Worm (Caenorhabditis elegans) whole organism, L1 larva: Measurements from ENCODE around the gene R10E12.2.

Experiments used
- C34B4.2 ChIP-seq: sonication (generic microtip); optimal IDR thresholded peaks from 2 replicates; lab custom pipeline; 2017; ENCODE audit warnings: mild to moderate bottlenecking, missing genetic modification characterization, missing compliant biosample characterization
- Y116A8C.19 ChIP-seq: sonication (generic microtip); optimal IDR thresholded peaks from 2 replicates; lab custom pipeline; 2016; ENCODE audit warnings: missing compliant biosample characterization, missing genetic modification characterization, borderline replicate concordance
- alr-1 ChIP-seq: fragments of 200-800 bp; sonication (Bioruptor generic); optimal IDR thresholded peaks from 2 replicates; lab custom pipeline; 2018; ENCODE audit warnings: borderline replicate concordance, mild to moderate bottlenecking, missing genetic modification characterization, missing compliant biosample characterization
- aly-2 ChIP-seq: fragments of 150-350 bp; optimal IDR thresholded peaks from 2 replicates; lab custom pipeline; 2014; ENCODE audit warnings: missing biosample characterization, missing genetic modification characterization
- ama-1 ChIP-seq: fragments of 150-350 bp; optimal IDR thresholded peaks from 2 replicates; lab custom pipeline; 2014
- blmp-1 ChIP-seq: fragments of 150-350 bp; optimal IDR thresholded peaks from 2 replicates; lab custom pipeline; 2014; ENCODE audit warnings: missing biosample characterization, missing genetic modification characterization
- ceh-8 ChIP-seq: fragments of 200-800 bp; sonication (Bioruptor generic); optimal IDR thresholded peaks from 2 replicates; lab custom pipeline; 2018; ENCODE audit warnings: mild to moderate bottlenecking, missing genetic modification characterization, moderate library complexity, missing compliant biosample characterization
- ceh-82 ChIP-seq, 3 experiments: fragments of 150-350 bp in 1 of 3; sonication (generic microtip) in 2 of 3; optimal IDR thresholded peaks; 2 replicates each; lab custom pipeline; 2014 to 2017; ENCODE audit warnings: missing biosample characterization in 3 of 3, missing genetic modification characterization in 3 of 3
- ceh-90 ChIP-seq: sonication (generic microtip); optimal IDR thresholded peaks from 2 replicates; lab custom pipeline; 2016; ENCODE audit warnings: missing genetic modification characterization, missing compliant biosample characterization
- dpl-1 ChIP-seq, 3 experiments: fragments of 150-350 bp in 2 of 3; sonication (generic microtip) in 1 of 3; optimal IDR thresholded peaks; 2 replicates each; lab custom pipeline; 2014 to 2017; ENCODE audit warnings: missing biosample characterization in 3 of 3, missing genetic modification characterization in 3 of 3, missing genetic modification reagents in 3 of 3
- efl-3 ChIP-seq: fragments of 200-800 bp; sonication (Bioruptor generic); optimal IDR thresholded peaks from 2 replicates; lab custom pipeline; 2018; ENCODE audit warnings: mild to moderate bottlenecking, missing genetic modification characterization, missing compliant biosample characterization
- egl-27 ChIP-seq, 2 experiments: fragments of 150-350 bp in 1 of 2; sonication (generic microtip); optimal IDR thresholded peaks; 3 replicates each; lab custom pipeline; 2017 to 2018; ENCODE audit warnings: missing biosample characterization in 2 of 2, missing genetic modification characterization in 2 of 2, missing genetic modification reagents in 2 of 2
- elt-2 ChIP-seq: sonication (generic microtip); optimal IDR thresholded peaks from 2 replicates; lab custom pipeline; 2016; ENCODE audit warnings: missing genetic modification characterization, mild to moderate bottlenecking, inconsistent platforms, missing compliant biosample characterization, missing genetic modification reagents
- elt-3 ChIP-seq, 6 experiments: fragments of 150-350 bp in 1 of 6; sonication (generic microtip); optimal IDR thresholded peaks; 2 replicates each; lab custom pipeline; 2017 to 2018; ENCODE audit warnings: missing biosample characterization in 6 of 6, missing genetic modification characterization in 6 of 6, inconsistent platforms in 1 of 6
- fkh-10 ChIP-seq: sonication (generic microtip); optimal IDR thresholded peaks from 2 replicates; lab custom pipeline; 2017; ENCODE audit warnings: missing biosample characterization, missing genetic modification reagents, missing genetic modification characterization
- fkh-4 ChIP-seq: sonication (generic microtip); optimal IDR thresholded peaks from 2 replicates; lab custom pipeline; 2016; ENCODE audit warnings: missing compliant biosample characterization, missing genetic modification characterization, borderline replicate concordance
- fos-1 ChIP-seq: fragments of 150-350 bp; optimal IDR thresholded peaks from 2 replicates; lab custom pipeline; 2014; ENCODE audit warnings: missing biosample characterization, missing genetic modification characterization
- hlh-17 ChIP-seq: fragments of 200-800 bp; sonication (Bioruptor generic); optimal IDR thresholded peaks from 2 replicates; lab custom pipeline; 2018; ENCODE audit warnings: missing genetic modification characterization, mild to moderate bottlenecking, missing compliant biosample characterization, moderate library complexity, borderline replicate concordance
- irx-1 ChIP-seq: sonication (generic microtip); optimal IDR thresholded peaks from 2 replicates; lab custom pipeline; 2016; ENCODE audit warnings: missing genetic modification characterization, missing compliant biosample characterization
- jun-1 ChIP-seq: fragments of 150-350 bp; optimal IDR thresholded peaks from 2 replicates; lab custom pipeline; 2014; ENCODE audit warnings: missing biosample characterization, missing genetic modification reagents, missing genetic modification characterization
- lin-14 ChIP-seq: fragments of 200-800 bp; sonication (Bioruptor generic); optimal IDR thresholded peaks from 2 replicates; lab custom pipeline; 2018; ENCODE audit warnings: mild to moderate bottlenecking, missing genetic modification characterization, moderate library complexity, missing compliant biosample characterization
- lsy-2 ChIP-seq, 2 experiments: fragments of 150-350 bp; optimal IDR thresholded peaks; 2 replicates each; lab custom pipeline; 2014; ENCODE audit warnings: missing biosample characterization in 2 of 2, missing genetic modification characterization in 2 of 2
- mdl-1 ChIP-seq, 2 experiments: fragments of 150-350 bp; optimal IDR thresholded peaks; 2 replicates each; lab custom pipeline; 2014 to 2017; ENCODE audit warnings: missing biosample characterization in 2 of 2, missing genetic modification characterization in 2 of 2, inconsistent platforms in 1 of 2
- mep-1 ChIP-seq: fragments of 150-350 bp; optimal IDR thresholded peaks from 2 replicates; lab custom pipeline; 2014; ENCODE audit warnings: missing biosample characterization, missing genetic modification characterization
- nhr-11 ChIP-seq: fragments of 150-350 bp; optimal IDR thresholded peaks from 2 replicates; lab custom pipeline; 2014; ENCODE audit warnings: missing biosample characterization, missing genetic modification characterization
- nhr-12 ChIP-seq: sonication (generic microtip); optimal IDR thresholded peaks from 2 replicates; lab custom pipeline; 2017; ENCODE audit warnings: missing biosample characterization, missing genetic modification characterization
- nhr-19 ChIP-seq: fragments of 200-800 bp; sonication (Bioruptor generic); conservative IDR thresholded peaks from 2 replicates; pipeline ENCODE4 v1.3.6; 2022; ENCODE audit warnings: missing genetic modification characterization, missing compliant biosample characterization
- nhr-237 ChIP-seq: fragments of 150-350 bp; optimal IDR thresholded peaks from 2 replicates; lab custom pipeline; 2014; ENCODE audit warnings: missing biosample characterization, missing genetic modification characterization
- nhr-28 ChIP-seq: fragments of 150-350 bp; optimal IDR thresholded peaks from 2 replicates; lab custom pipeline; 2014; ENCODE audit warnings: missing biosample characterization, missing genetic modification characterization
- nhr-47 ChIP-seq: sonication (generic microtip); optimal IDR thresholded peaks from 2 replicates; lab custom pipeline; 2016; ENCODE audit warnings: mild to moderate bottlenecking, missing genetic modification characterization, moderate library complexity, missing compliant biosample characterization
- nhr-71 ChIP-seq: sonication (generic microtip); optimal IDR thresholded peaks from 2 replicates; lab custom pipeline; 2016; ENCODE audit warnings: mild to moderate bottlenecking, missing genetic modification characterization, moderate library complexity, missing compliant biosample characterization
- nhr-76 ChIP-seq: sonication (generic microtip); optimal IDR thresholded peaks from 2 replicates; lab custom pipeline; 2017; ENCODE audit warnings: missing biosample characterization, missing genetic modification characterization
- pag-3 ChIP-seq: sonication (generic microtip); optimal IDR thresholded peaks from 2 replicates; lab custom pipeline; 2017; ENCODE audit warnings: missing genetic modification characterization, mild to moderate bottlenecking, missing compliant biosample characterization, antibody characterized with exemption, borderline replicate concordance; ENCODE audit not compliant: insufficient read depth
- pqm-1 ChIP-seq: sonication (generic microtip); optimal IDR thresholded peaks from 3 replicates; lab custom pipeline; 2017; ENCODE audit warnings: missing biosample characterization, missing genetic modification characterization
- skn-1 ChIP-seq: fragments of 150-350 bp; optimal IDR thresholded peaks from 2 replicates; lab custom pipeline; 2014; ENCODE audit warnings: missing biosample characterization, missing genetic modification characterization
- snpc-4 ChIP-seq: fragments of 150-350 bp; optimal IDR thresholded peaks from 2 replicates; lab custom pipeline; 2014; ENCODE audit warnings: missing biosample characterization, missing genetic modification characterization
- tlp-1 ChIP-seq: fragments of 150-350 bp; optimal IDR thresholded peaks from 2 replicates; lab custom pipeline; 2014; ENCODE audit warnings: missing biosample characterization, missing genetic modification characterization
- unc-62 ChIP-seq: fragments of 150-350 bp; optimal IDR thresholded peaks from 2 replicates; lab custom pipeline; 2014; ENCODE audit warnings: missing biosample characterization, missing genetic modification reagents, missing genetic modification characterization
- zag-1 ChIP-seq: fragments of 150-350 bp; optimal IDR thresholded peaks from 2 replicates; lab custom pipeline; 2014; ENCODE audit warnings: missing biosample characterization, missing genetic modification characterization
- zip-4 ChIP-seq: fragments of 200-800 bp; sonication (Bioruptor generic); optimal IDR thresholded peaks from 2 replicates; lab custom pipeline; 2018; ENCODE audit warnings: mild to moderate bottlenecking, missing genetic modification characterization, moderate library complexity, missing compliant biosample characterization

Gene R10E12.2

DNA sequence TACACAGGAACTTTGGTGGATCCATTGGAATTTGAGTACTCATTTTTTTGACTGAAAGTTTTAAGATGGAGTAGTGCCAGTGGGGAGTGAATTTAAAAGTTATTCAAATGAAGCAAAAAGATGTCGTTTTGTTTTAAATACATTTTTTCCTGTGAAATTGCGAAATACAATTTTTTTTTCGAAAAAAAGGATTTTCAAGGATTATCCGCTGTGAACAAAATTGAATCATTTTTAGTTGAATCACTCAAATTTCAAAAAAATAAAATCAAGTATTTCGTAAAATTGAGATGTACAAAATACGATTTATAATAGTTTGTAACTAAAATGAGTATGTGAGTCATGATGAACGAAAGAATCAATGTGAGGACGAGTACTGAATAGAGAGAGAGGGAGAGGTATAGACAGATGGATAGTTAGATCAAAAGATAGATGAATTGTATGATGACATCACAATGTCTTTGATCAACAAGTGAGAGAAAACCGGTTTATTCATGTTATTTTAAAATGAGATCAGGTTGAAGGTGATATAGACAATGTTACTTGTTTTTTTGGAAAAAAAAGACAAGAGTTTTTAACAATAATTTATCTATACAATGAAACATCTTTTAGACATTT is 33.2 kb upstream of the R10E12.2 start, which contains the start of gene C05B5.8 (continued):
- TF ChIP-seq hlh-17 (GFP tag; lab: Kevin White, UChicago), result no peak
- no peak for TF ChIP-seq egl-27 (tag; optimal IDR thresholded peaks at IDR 0.05; lab: Kevin White, UChicago)
- peak in 2 of 3 experiments; percentile 8 to 10 for TF ChIP-seq dpl-1 (GFP tag; optimal IDR thresholded peaks at IDR 0.05; lab: Kevin White, UChicago)
- no peak for TF ChIP-seq unc-62 (GFP tag; lab: Kevin White, UChicago)
- no peak for TF ChIP-seq nhr-237
- no peak for TF ChIP-seq nhr-47 (tag; lab: Kevin White, UChicago)
- TF ChIP-seq Y116A8C.19 (tag; lab: Kevin White, UChicago), result no peak
- no peak for TF ChIP-seq mdl-1 (tag; optimal IDR thresholded peaks at IDR 0.05; lab: Kevin White, UChicago)
- TF ChIP-seq pqm-1, result no peak
- TF ChIP-seq mep-1 (tag; lab: Kevin White, UChicago), result peak; percentile 13
- no peak for TF ChIP-seq nhr-12
- TF ChIP-seq, all 84 proteins: peak for 18

DNA sequence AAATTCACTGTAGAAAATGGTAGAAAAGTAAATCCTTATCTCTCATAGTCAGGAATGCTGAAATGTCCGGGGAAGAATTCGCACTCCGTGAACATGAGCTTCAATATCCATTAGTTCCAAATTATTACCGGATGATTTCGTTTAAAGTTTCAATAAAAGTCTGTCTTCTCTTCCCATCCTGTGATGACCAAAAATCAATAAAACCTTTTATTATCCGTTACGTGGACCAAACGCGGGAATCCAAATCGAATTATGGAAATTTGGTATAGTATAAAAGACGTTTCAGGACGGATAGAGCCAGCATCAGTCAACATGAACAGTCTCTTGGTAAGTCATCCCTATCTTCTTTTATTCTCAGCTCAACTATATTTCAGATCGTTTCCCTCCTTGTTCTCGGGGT is 30.5 kb upstream of the R10E12.2 start, which contains the start of gene C05B5.11:
TSS of gene C05B5.11 (plus strand) at position 301 of the 400 bp plus-strand sequence.
- TF ChIP-seq skn-1 (tag; lab: Kevin White, UChicago), result no peak
- TF ChIP-seq jun-1 (tag; lab: Kevin White, UChicago), result no peak
- TF ChIP-seq nhr-47 (tag; lab: Kevin White, UChicago), result no peak
- TF ChIP-seq pqm-1, result no peak
- no peak for TF ChIP-seq nhr-19 (GFP tag; lab: Robert Waterston, UW)
- TF ChIP-seq snpc-4 (tag; lab: Kevin White, UChicago), result no peak
- no peak for TF ChIP-seq irx-1
- no peak for TF ChIP-seq alr-1 (tag; lab: Kevin White, UChicago)
- no peak for TF ChIP-seq ama-1
- no peak for TF ChIP-seq egl-27 (tag; optimal IDR thresholded peaks at IDR 0.05; lab: Kevin White, UChicago)
- TF ChIP-seq nhr-11 (tag; lab: Kevin White, UChicago), result no peak
- TF ChIP-seq aly-2 (tag; lab: Kevin White, UChicago), result no peak
- TF ChIP-seq elt-2 (tag; lab: Kevin White, UChicago), result no peak
- no peak for TF ChIP-seq ceh-90 (tag; lab: Kevin White, UChicago)
- no peak for TF ChIP-seq nhr-71
- TF ChIP-seq fkh-10, result no peak

DNA sequence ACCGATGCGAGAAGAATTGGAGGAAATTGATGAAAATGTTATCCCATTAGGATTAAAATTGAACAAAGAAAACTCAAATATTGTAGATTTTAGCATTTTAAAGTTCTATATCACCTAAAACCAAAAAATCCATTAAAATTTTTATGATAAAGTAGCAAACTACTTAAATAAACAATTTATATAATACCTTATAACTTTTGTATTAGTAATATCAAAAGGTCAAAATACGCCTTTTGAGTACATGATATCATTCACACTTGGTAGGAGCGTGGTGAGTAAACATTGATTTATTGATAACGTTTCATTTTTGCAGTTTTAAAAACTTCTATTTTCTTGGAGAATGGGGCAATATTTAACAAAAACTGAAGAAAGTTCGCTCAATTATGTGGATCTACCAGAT is 27.4 kb upstream of the R10E12.2 start, which contains the start of gene C05B5.5:
TSS of gene C05B5.5 (plus strand) at position 301 of the 400 bp plus-strand sequence.
- TF ChIP-seq mdl-1 (tag; optimal IDR thresholded peaks at IDR 0.05; lab: Kevin White, UChicago) (no peak), ceh-8 (no peak), skn-1 (tag; lab: Kevin White, UChicago) (no peak), tlp-1 (tag; lab: Kevin White, UChicago) (no peak), unc-62 (GFP tag; lab: Kevin White, UChicago) (no peak), lsy-2 (tag; optimal IDR thresholded peaks at IDR 0.05; lab: Kevin White, UChicago) (no peak), efl-3 (no peak)

DNA sequence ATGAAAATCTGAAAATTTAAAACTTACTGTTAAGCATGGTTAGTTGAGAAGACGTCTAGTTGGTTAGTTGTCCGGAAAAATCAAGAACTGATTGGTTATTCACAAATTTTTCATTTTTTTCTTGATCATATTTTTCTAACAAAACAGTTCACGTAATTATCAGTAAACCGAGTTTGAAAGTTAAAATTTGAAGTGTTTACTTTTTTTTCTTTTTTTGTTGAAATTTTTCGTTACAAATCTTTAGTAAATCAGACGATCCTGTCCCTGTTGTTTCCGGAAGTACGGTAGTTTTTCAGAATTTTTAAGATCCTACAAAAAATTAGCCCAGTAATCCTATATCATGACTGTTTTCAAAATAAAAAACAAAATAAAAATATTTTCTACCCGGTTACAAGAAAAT is 26.8 kb upstream of the R10E12.2 start, which contains the start of gene C05B5.2:
TSS of gene C05B5.2 (minus strand) at position 101 of the 400 bp plus-strand sequence.
- TF ChIP-seq nhr-28 (tag; lab: Kevin White, UChicago) (no peak), ceh-90 (tag; lab: Kevin White, UChicago) (no peak), ceh-8 (no peak), fos-1 (tag; lab: Kevin White, UChicago) (no peak), lin-14 (GFP tag; lab: Kevin White, UChicago) (no peak), nhr-76 (no peak), blmp-1 (tag; lab: Kevin White, UChicago) (no peak), C34B4.2 (tag; lab: Kevin White, UChicago) (no peak), zag-1 (tag; lab: Kevin White, UChicago) (no peak), snpc-4 (tag; lab: Kevin White, UChicago) (no peak), zip-4 (no peak), elt-3 (tag; optimal IDR thresholded peaks at IDR 0.05; lab: Kevin White, UChicago) (no peak), ceh-82 (tag; optimal IDR thresholded peaks at IDR 0.05; lab: Kevin White, UChicago) (no peak), fkh-4 (tag; lab: Kevin White, UChicago) (no peak), pag-3 (tag; lab: Kevin White, UChicago) (no peak)
